Worm (Caenorhabditis elegans) whole organism, young adult: Measurements from ENCODE around the gene ZK470.4.

Source experiments
- ama-1 ChIP-seq, 3 experiments: fragments of 150-350 bp in 1 of 3; sonication (generic microtip) in 2 of 3; optimal IDR thresholded peaks; 2 replicates each; lab custom pipeline; 2014 to 2018; ENCODE audit warnings: missing biosample characterization in 2 of 3, missing genetic modification characterization in 2 of 3, missing genetic modification reagents in 2 of 3
- sptf-2 ChIP-seq: fragments of 200-800 bp; sonication (Bioruptor generic); optimal IDR thresholded peaks from 2 replicates; lab custom pipeline; 2018; ENCODE audit warnings: mild to moderate bottlenecking, missing genetic modification characterization, missing compliant biosample characterization

DNA sequence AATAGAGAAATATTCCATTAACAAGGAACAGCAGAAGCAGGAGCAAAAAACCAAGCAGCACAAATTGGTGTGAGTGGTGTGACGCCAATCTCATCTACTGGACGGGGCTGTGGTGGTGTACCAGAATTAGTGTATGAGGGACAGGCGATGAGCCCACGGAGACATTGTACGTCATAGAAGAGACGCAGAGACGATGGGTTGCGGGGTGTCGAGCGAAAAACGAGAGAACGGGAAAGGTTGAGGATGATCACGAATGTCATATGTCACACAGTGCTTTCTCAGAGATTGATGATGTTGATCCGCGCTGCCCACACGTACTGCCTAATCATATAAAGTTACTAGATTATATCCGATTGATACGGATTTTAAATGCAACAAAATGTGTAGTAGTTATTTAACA, 18.3 kb upstream of the ZK470.4 start:
- TF ChIP-seq ama-1 (optimal IDR thresholded peaks at IDR 0.05; lab: Kevin White, UChicago) = no peak
- TF ChIP-seq ama-1 (GFP tag; optimal IDR thresholded peaks at IDR 0.05; lab: Kevin White, UChicago) = no peak
- no peak for TF ChIP-seq sptf-2 (GFP tag; lab: Kevin White, UChicago)
